Fruit fly (Drosophila melanogaster): ENCODE data around the gene Ald1.

The Ald1 gene

dm6 chr3R:26235034-26235433 is 26.4 kb downstream of the Ald1 start (continued):
- TF ChIP-seq seq (GFP tag; IDR thresholded peaks at IDR 0.05): no peak
- 0 out of 2 replicates have a peak, but pooled peaks have one; percentile 20 for TF ChIP-seq klu (GFP tag; IDR thresholded peaks at IDR 0.05)
- no peak for TF ChIP-seq Jarid2 (GFP tag; optimal IDR thresholded peaks at IDR 0.05)
- TF ChIP-seq CG5245 (GFP tag; optimal IDR thresholded peaks at IDR 0.05): peak; percentile 16
- no peak for TF ChIP-seq pho (GFP tag; optimal IDR thresholded peaks at IDR 0.05)
- TF ChIP-seq HmgZ (tag; optimal IDR thresholded peaks at IDR 0.05): no peak
- TF ChIP-seq CG11560 (tag; IDR thresholded peaks at IDR 0.05): no peak
- TF ChIP-seq Dbx (GFP tag; IDR thresholded peaks at IDR 0.05): no peak
- TF ChIP-seq Lhr (GFP tag; optimal IDR thresholded peaks at IDR 0.05): no peak
- TF ChIP-seq yki (optimal IDR thresholded peaks at IDR 0.05): no peak
- no peak for TF ChIP-seq CG9932 (GFP tag; IDR thresholded peaks at IDR 0.05)
- no peak for TF ChIP-seq wek (GFP tag; optimal IDR thresholded peaks at IDR 0.05)
- peak; percentile 48 for TF ChIP-seq CG6689 (GFP tag; IDR thresholded peaks at IDR 0.05)
- no peak for TF ChIP-seq C15 (GFP tag; IDR thresholded peaks at IDR 0.05)
- TF ChIP-seq CTCF (GFP tag; optimal IDR thresholded peaks at IDR 0.05): no peak
- no peak for TF ChIP-seq jigr1 (GFP tag; IDR thresholded peaks at IDR 0.05)
- TF ChIP-seq CrebB (tag; optimal IDR thresholded peaks at IDR 0.05): no peak
- TF ChIP-seq sim (GFP tag; IDR thresholded peaks at IDR 0.05): no peak
- TF ChIP-seq sens-2 (GFP tag; IDR thresholded peaks at IDR 0.05): no peak
- TF ChIP-seq da (GFP tag; optimal IDR thresholded peaks at IDR 0.05): no peak
- peak; percentile 47 for TF ChIP-seq CG2712 (tag; optimal IDR thresholded peaks at IDR 0.05)
- TF ChIP-seq HLH4C (GFP tag; IDR thresholded peaks at IDR 0.05; ENCODE audit: partially characterized antibody): no peak
- peak; percentile 47; the same call in 1 of the 3 replicates for TF ChIP-seq CG11695 (GFP tag; IDR thresholded peaks at IDR 0.05)
- TF ChIP-seq CG7372 (GFP tag; IDR thresholded peaks at IDR 0.05): no peak
- no peak for TF ChIP-seq CG3995 (GFP tag; optimal IDR thresholded peaks at IDR 0.05)
- TF ChIP-seq sens (GFP tag): peak; percentile 86
- TF ChIP-seq ash1 (GFP tag; optimal IDR thresholded peaks at IDR 0.05): no peak
- no peak for TF ChIP-seq fd3F (GFP tag; optimal IDR thresholded peaks at IDR 0.05)
- TF ChIP-seq CG8478 (optimal IDR thresholded peaks at IDR 0.05): no peak
- peak; percentile 45; the same call in 1 of the 2 replicates for TF ChIP-seq E2f1 (GFP tag; IDR thresholded peaks at IDR 0.05)
- TF ChIP-seq Awh (GFP tag; IDR thresholded peaks at IDR 0.05): 0 out of 2 replicates have a peak, but pooled peaks have one; percentile 60
- TF ChIP-seq CG7928 (GFP tag; optimal IDR thresholded peaks at IDR 0.05): no peak
- no peak for TF ChIP-seq BtbVII (GFP tag; optimal IDR thresholded peaks at IDR 0.05)
- TF ChIP-seq CG34224 (GFP tag; IDR thresholded peaks at IDR 0.05; ENCODE audit: partially characterized antibody): no peak
- TF ChIP-seq CG4328 (GFP tag; optimal IDR thresholded peaks at IDR 0.05): no peak
- TF ChIP-seq Rfx (GFP tag; IDR thresholded peaks at IDR 0.05): peak; percentile 66
- no peak for TF ChIP-seq shn (GFP tag; optimal IDR thresholded peaks at IDR 0.05)
- no peak for TF ChIP-seq run (tag; optimal IDR thresholded peaks at IDR 0.05)
- no peak for TF ChIP-seq GATAe (GFP tag; conservative IDR thresholded peaks at IDR 0.05)
- TF ChIP-seq tin (GFP tag; optimal IDR thresholded peaks at IDR 0.05): peak; percentile 19
- TF ChIP-seq Dip3 (GFP tag; optimal IDR thresholded peaks at IDR 0.05): peak; percentile 22
- no peak for TF ChIP-seq CG5953 (GFP tag; IDR thresholded peaks at IDR 0.05)
- TF ChIP-seq CG17802 (tag; optimal IDR thresholded peaks at IDR 0.05): no peak
- no peak for TF ChIP-seq Gsc (GFP tag; IDR thresholded peaks at IDR 0.05)
- no peak for TF ChIP-seq CG6175 (GFP tag; IDR thresholded peaks at IDR 0.05)
- no peak for TF ChIP-seq NC2α (GFP tag; optimal IDR thresholded peaks at IDR 0.05)
- peak; percentile 55 for TF ChIP-seq Ada2b (GFP tag; IDR thresholded peaks at IDR 0.05)
- no peak for TF ChIP-seq Opbp (GFP tag; IDR thresholded peaks at IDR 0.05; ENCODE audit: partially characterized antibody)
- no peak for TF ChIP-seq Atf3 (GFP tag; optimal IDR thresholded peaks at IDR 0.05)
- TF ChIP-seq CG7556 (GFP tag; optimal IDR thresholded peaks at IDR 0.05): peak; percentile 26
- no peak for TF ChIP-seq Asciz (GFP tag; optimal IDR thresholded peaks at IDR 0.05)
- peak; percentile 52 for TF ChIP-seq ind (GFP tag; optimal IDR thresholded peaks at IDR 0.05)
- TF ChIP-seq sug (tag; optimal IDR thresholded peaks at IDR 0.05): no peak
- no peak for TF ChIP-seq lola (GFP tag; optimal IDR thresholded peaks at IDR 0.05)
